Fruit fly (Drosophila melanogaster) whole organism, embryonic: ENCODE measurements around the gene CG42727.

Experiments used
- Atf-2 ChIP-seq: fragments of 200-800 bp; sonication (Bioruptor generic); optimal IDR thresholded peaks from 2 replicates; lab custom pipeline; 2016; ENCODE audit warnings: missing biosample characterization, missing genetic modification characterization
- CG10366 ChIP-seq: fragments of 200-800 bp; sonication (Bioruptor generic); IDR thresholded peaks from 2 replicates; pipeline ENCODE4 v1.3.6; 2022; ENCODE audit warnings: missing biosample characterization, missing genetic modification characterization
- CG10959 ChIP-seq: fragments of 200-800 bp; sonication (Bioruptor generic); IDR thresholded peaks from 2 replicates; pipeline ENCODE4 v1.3.6; 2022; ENCODE audit warnings: missing biosample characterization, missing genetic modification characterization
- CG13894 ChIP-seq: fragments of 200-800 bp; sonication (Bioruptor generic); optimal IDR thresholded peaks from 3 replicates; lab custom pipeline; 2018; ENCODE audit warnings: missing biosample characterization, mild to moderate bottlenecking, missing genetic modification characterization, moderate library complexity
- CG17186 ChIP-seq: fragments of 200-800 bp; sonication (Bioruptor generic); optimal IDR thresholded peaks from 3 replicates; lab custom pipeline; 2017; ENCODE audit warnings: missing biosample characterization, missing genetic modification reagents, missing genetic modification characterization
- CG4617 ChIP-seq: fragments of 200-800 bp; sonication (Bioruptor generic); optimal IDR thresholded peaks from 3 replicates; lab custom pipeline; 2016; ENCODE audit warnings: missing biosample characterization, missing genetic modification characterization, borderline replicate concordance
- CG5180 ChIP-seq: fragments of 200-800 bp; sonication (Bioruptor generic); optimal IDR thresholded peaks from 3 replicates; lab custom pipeline; 2017; ENCODE audit warnings: missing biosample characterization, missing genetic modification characterization, mild to moderate bottlenecking, moderate library complexity, missing genetic modification reagents
- CG6791 ChIP-seq: fragments of 200-800 bp; sonication (Bioruptor generic); IDR thresholded peaks from 3 replicates; pipeline ENCODE4 v1.3.6; 2022; ENCODE audit warnings: missing biosample characterization, missing genetic modification characterization; ENCODE audit not compliant: partially characterized antibody
- CG7987 ChIP-seq: fragments of 200-800 bp; sonication (Bioruptor generic); optimal IDR thresholded peaks from 2 replicates; lab custom pipeline; 2018; ENCODE audit warnings: missing biosample characterization, mild to moderate bottlenecking, missing genetic modification characterization, moderate library complexity
- CG8281 ChIP-seq: fragments of 200-800 bp; sonication (Bioruptor generic); optimal IDR thresholded peaks from 2 replicates; lab custom pipeline; 2018; ENCODE audit warnings: missing biosample characterization, mild to moderate bottlenecking, missing genetic modification characterization, moderate library complexity
- CG9797 ChIP-seq: fragments of 200-800 bp; sonication (Bioruptor generic); optimal IDR thresholded peaks from 3 replicates; lab custom pipeline; 2018; ENCODE audit warnings: missing biosample characterization, mild to moderate bottlenecking, missing genetic modification characterization
- Dfd ChIP-seq, 2 experiments: fragments of >200 bp; optimal IDR thresholded peaks; 2 replicates each; lab custom pipeline; 2017; ENCODE audit warnings: missing biosample characterization in 2 of 2, missing genetic modification characterization in 2 of 2
- Dll ChIP-seq: fragments of 200-800 bp; sonication (Bioruptor generic); IDR thresholded peaks from 4 replicates; pipeline ENCODE4 v1.3.6; 2022; ENCODE audit warnings: missing biosample characterization, missing genetic modification characterization; ENCODE audit not compliant: partially characterized antibody
- Doc3 ChIP-seq: fragments of 200-800 bp; sonication (Bioruptor generic); IDR thresholded peaks from 3 replicates; pipeline ENCODE4 v1.3.6; 2022; ENCODE audit warnings: missing biosample characterization, missing genetic modification characterization; ENCODE audit not compliant: partially characterized antibody
- MBD-R2 ChIP-seq: fragments of 200-800 bp; sonication (Bioruptor generic); IDR thresholded peaks from 2 replicates; pipeline ENCODE4 v1.3.6; 2022; ENCODE audit warnings: missing biosample characterization, missing genetic modification characterization
- MESR4 ChIP-seq: fragments of 200-800 bp; sonication (Bioruptor generic); optimal IDR thresholded peaks from 2 replicates; lab custom pipeline; 2018; ENCODE audit warnings: missing biosample characterization, mild to moderate bottlenecking, missing genetic modification characterization, moderate library complexity
- Med ChIP-seq: fragments of 200-800 bp; sonication (Bioruptor generic); peaks from one replicate; lab custom pipeline; 2016; ENCODE audit warnings: missing biosample characterization, missing genetic modification characterization, mild to moderate bottlenecking, inconsistent platforms, moderate library complexity
- Ravus ChIP-seq: fragments of 200-800 bp; sonication (Bioruptor generic); IDR thresholded peaks from 2 replicates; pipeline ENCODE4 v1.3.6; 2022; ENCODE audit warnings: missing biosample characterization, missing genetic modification characterization
- Sin3A ChIP-seq: fragments of >200 bp; optimal IDR thresholded peaks from 2 replicates; lab custom pipeline; 2018
- Xrp1 ChIP-seq: fragments of 200-800 bp; sonication (Bioruptor generic); IDR thresholded peaks from 2 replicates; pipeline ENCODE4 v1.3.6; 2022; ENCODE audit warnings: missing biosample characterization, missing genetic modification characterization
- amos ChIP-seq: fragments of 200-800 bp; sonication (Bioruptor generic); IDR thresholded peaks from 2 replicates; pipeline ENCODE4 v1.3.6; 2022; ENCODE audit warnings: missing biosample characterization, missing genetic modification characterization; ENCODE audit not compliant: partially characterized antibody
- ap ChIP-seq: fragments of 200-800 bp; sonication (Bioruptor generic); IDR thresholded peaks from 2 replicates; pipeline ENCODE4 v1.3.6; 2022; ENCODE audit warnings: missing biosample characterization, missing genetic modification characterization
- bbx ChIP-seq: fragments of 200-800 bp; sonication (Bioruptor generic); IDR thresholded peaks from 2 replicates; pipeline ENCODE4 v1.3.6; 2022; ENCODE audit warnings: missing biosample characterization, missing genetic modification characterization; ENCODE audit not compliant: partially characterized antibody
- fru ChIP-seq: fragments of >200 bp; optimal IDR thresholded peaks from 2 replicates; lab custom pipeline; 2017
- gfzf ChIP-seq: fragments of 200-800 bp; sonication (Bioruptor generic); optimal IDR thresholded peaks from 2 replicates; lab custom pipeline; 2016; ENCODE audit warnings: missing biosample characterization, mild to moderate bottlenecking, missing genetic modification characterization, moderate library complexity
- gsb ChIP-seq: fragments of 200-800 bp; sonication (Bioruptor generic); IDR thresholded peaks from 2 replicates; pipeline ENCODE4 v1.3.6; 2022; ENCODE audit warnings: missing biosample characterization, missing genetic modification characterization
- nau ChIP-seq: fragments of 200-800 bp; sonication (Bioruptor generic); optimal IDR thresholded peaks from 3 replicates; lab custom pipeline; 2017; ENCODE audit warnings: missing biosample characterization, mild to moderate bottlenecking, missing genetic modification characterization, missing genetic modification reagents
- nmo ChIP-seq: fragments of 200-800 bp; sonication (Bioruptor generic); optimal IDR thresholded peaks from 2 replicates; lab custom pipeline; 2018; ENCODE audit warnings: missing biosample characterization, mild to moderate bottlenecking, missing genetic modification characterization, moderate library complexity
- psq ChIP-seq: fragments of 200-800 bp; sonication (Bioruptor generic); optimal IDR thresholded peaks from 2 replicates; lab custom pipeline; 2017; ENCODE audit warnings: missing biosample characterization, missing genetic modification characterization
- pzg ChIP-seq: fragments of 200-800 bp; sonication (Bioruptor generic); optimal IDR thresholded peaks from 3 replicates; lab custom pipeline; 2018; ENCODE audit warnings: missing biosample characterization, mild to moderate bottlenecking, missing genetic modification characterization, moderate library complexity
- row ChIP-seq: fragments of 200-800 bp; sonication (Bioruptor generic); IDR thresholded peaks from 3 replicates; pipeline ENCODE4 v1.3.6; 2022; ENCODE audit warnings: missing biosample characterization, missing genetic modification characterization
- sisA ChIP-seq: fragments of 200-800 bp; sonication (Bioruptor generic); IDR thresholded peaks from 2 replicates; pipeline ENCODE4 v1.3.6; 2022; ENCODE audit warnings: missing biosample characterization, missing genetic modification characterization
- tll ChIP-seq, 2 experiments: fragments of 200-800 bp in 1 of 2; fragments of >200 bp in 1 of 2; sonication (Bioruptor generic) in 1 of 2; optimal IDR thresholded peaks; 2 replicates each; lab custom pipeline; 2017 to 2019; ENCODE audit warnings: missing biosample characterization in 2 of 2, missing genetic modification characterization in 2 of 2, mild to moderate bottlenecking in 1 of 2, moderate library complexity in 1 of 2
- wek ChIP-seq: fragments of 200-800 bp; sonication (Bioruptor generic); optimal IDR thresholded peaks from 3 replicates; lab custom pipeline; 2018; ENCODE audit warnings: missing biosample characterization, mild to moderate bottlenecking, missing genetic modification characterization, moderate library complexity

CG42727 gene

DNA sequence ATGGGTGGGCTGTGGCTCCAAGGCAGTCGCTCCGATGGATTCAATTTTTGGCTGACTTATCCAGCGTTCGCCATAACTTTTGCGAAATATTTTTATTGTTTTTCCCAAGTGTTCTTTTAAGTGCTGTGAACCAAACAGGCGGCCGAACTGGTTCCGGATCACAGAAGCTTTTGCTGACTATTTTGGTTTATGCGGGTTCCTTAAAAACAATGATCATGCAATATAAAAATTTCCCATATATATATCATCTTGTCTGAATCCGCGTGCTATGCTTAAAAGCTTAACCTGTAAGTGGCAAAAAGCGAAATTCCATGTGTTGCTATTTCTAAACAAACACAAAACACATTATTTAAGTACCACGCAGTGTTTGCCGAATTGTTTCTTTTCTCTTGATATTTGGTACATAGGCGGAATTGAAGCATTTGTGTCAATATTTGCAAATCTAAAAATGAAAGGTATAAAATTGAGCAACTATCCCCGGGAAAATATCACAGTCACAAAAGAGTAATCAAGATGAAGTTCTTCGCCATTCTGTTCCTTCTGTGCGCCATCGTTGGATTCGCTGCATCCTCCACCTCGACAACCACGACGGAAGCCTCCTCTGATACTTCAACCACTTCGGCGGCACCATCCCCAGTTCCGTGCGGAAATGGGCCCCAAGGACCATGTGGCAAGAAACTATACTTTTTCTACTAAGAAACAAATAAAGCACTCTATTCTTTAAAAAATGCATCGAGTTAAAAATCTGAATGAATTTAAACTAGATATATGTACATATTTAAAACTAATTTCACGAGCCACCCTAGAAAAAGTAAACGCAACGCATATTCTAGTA, 27.7 kb upstream of the CG42727 start, which contains the start of the genes CG6276 and CG44040 (continued):
- TF ChIP-seq Xrp1 (GFP tag; lab: Robert Waterston, UW) (peak; percentile 52; the same call in 1 of the 2 replicates), CG13894 (tag; lab: Kevin White, UChicago) (peak; percentile 20), psq (GFP tag; lab: Kevin White, UChicago) (no peak), CG10959 (GFP tag; lab: Robert Waterston, UW) (no peak), wek (no peak), fru (lab: Kevin White, UChicago) (no peak), tll (GFP tag; optimal IDR thresholded peaks at IDR 0.05; lab: Kevin White, UChicago) (no peak), CG10366 (GFP tag; lab: Robert Waterston, UW) (no peak), Doc3 (GFP tag; lab: Robert Waterston, UW) (no peak), ap (GFP tag; lab: Robert Waterston, UW) (no peak), amos (GFP tag; lab: Robert Waterston, UW) (peak; percentile 19; the same call in 1 of the 2 replicates), nau (no peak), row (GFP tag; lab: Robert Waterston, UW) (peak; percentile 73), Atf-2 (GFP tag; lab: Kevin White, UChicago) (no peak), CG7987 (GFP tag; lab: Kevin White, UChicago) (no peak), CG8281 (tag; lab: Kevin White, UChicago) (peak; percentile 38), sisA (GFP tag; lab: Robert Waterston, UW) (no peak), Ravus (GFP tag; lab: Robert Waterston, UW) (no peak), nmo (GFP tag; lab: Kevin White, UChicago) (peak; percentile 34)

DNA sequence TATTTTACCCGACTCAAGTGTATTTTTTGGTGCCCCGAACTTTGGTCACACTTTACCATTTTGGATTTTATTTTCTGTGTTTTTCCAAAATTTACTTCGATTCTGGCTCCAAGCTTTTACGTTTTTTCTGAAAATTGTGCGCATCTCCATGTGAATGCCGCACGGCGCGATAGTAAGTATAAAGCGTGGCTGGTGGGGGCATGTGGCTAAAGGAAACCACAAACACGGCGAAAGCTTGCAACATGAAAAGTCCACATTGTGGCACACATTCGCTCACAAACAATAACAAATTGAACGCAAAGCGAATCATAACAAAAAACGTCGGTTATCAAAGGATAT, 27.1 kb upstream of the CG42727 start, which contains the start of gene ear:
Gene ear (plus strand): TSS at position 10 of the 339 bp plus-strand sequence.
- TF ChIP-seq gsb (GFP tag; lab: Robert Waterston, UW) (no peak), CG6791 (GFP tag; lab: Robert Waterston, UW) (no peak), CG17186 (GFP tag; lab: Kevin White, UChicago) (peak; percentile 55), CG4617 (GFP tag; lab: Kevin White, UChicago) (peak; percentile 82), Sin3A (lab: Kevin White, UChicago) (peak; percentile 0), Med (GFP tag; lab: Kevin White, UChicago) (peak; percentile 11), Dfd (GFP tag; optimal IDR thresholded peaks at IDR 0.05; lab: Kevin White, UChicago) (no peak), Dll (GFP tag; lab: Robert Waterston, UW) (0 out of 4 replicates have a peak, but pooled peaks have one; percentile 25), MBD-R2 (GFP tag; lab: Robert Waterston, UW) (peak; percentile 48), CG9797 (GFP tag; lab: Kevin White, UChicago) (peak; percentile 40), CG5180 (GFP tag; lab: Kevin White, UChicago) (no peak), MESR4 (GFP tag; lab: Kevin White, UChicago) (peak; percentile 87), bbx (GFP tag; lab: Robert Waterston, UW) (0 out of 2 replicates have a peak, but pooled peaks have one; percentile 7), gfzf (GFP tag; lab: Kevin White, UChicago) (peak; percentile 81), pzg (GFP tag; lab: Kevin White, UChicago) (peak; percentile 50)
